Worm (Caenorhabditis elegans) whole organism, early embryonic: ENCODE results near the gene nos-1.

Source experiments
- B0310.2 ChIP-seq: sonication (generic microtip); optimal IDR thresholded peaks from 2 replicates; lab custom pipeline; 2016; ENCODE audit warnings: mild to moderate bottlenecking, missing genetic modification characterization, missing compliant biosample characterization
- F13C5.2 ChIP-seq: sonication (generic microtip); optimal IDR thresholded peaks from 2 replicates; lab custom pipeline; 2017; ENCODE audit warnings: mild to moderate bottlenecking, missing genetic modification characterization, inconsistent platforms, missing compliant biosample characterization
- aly-1 ChIP-seq: sonication (generic microtip); optimal IDR thresholded peaks from 2 replicates; lab custom pipeline; 2016; ENCODE audit warnings: missing genetic modification characterization, missing compliant biosample characterization
- ama-1 ChIP-seq: fragments of 150-350 bp; optimal IDR thresholded peaks from 2 replicates; lab custom pipeline; 2014
- flt-1 ChIP-seq: fragments of 200-800 bp; sonication (Bioruptor generic); IDR thresholded peaks from 2 replicates; pipeline ENCODE4 v1.3.6; 2022; ENCODE audit warnings: missing genetic modification characterization, missing compliant biosample characterization
- hmbx-1 ChIP-seq: sonication (generic microtip); optimal IDR thresholded peaks from 2 replicates; lab custom pipeline; 2016; ENCODE audit warnings: mild to moderate bottlenecking, missing genetic modification characterization, missing compliant biosample characterization
- tbx-11 ChIP-seq: fragments of 200-800 bp; sonication (Bioruptor generic); IDR thresholded peaks from 2 replicates; pipeline ENCODE4 v1.3.6; 2022; ENCODE audit warnings: missing genetic modification characterization, missing compliant biosample characterization

ce11 chrII:10956793-10957192 is 3.8 kb upstream of the nos-1 start, which contains the start of gene R03D7.8:
- no peak for TF ChIP-seq hmbx-1
- no peak for TF ChIP-seq aly-1
- no peak for TF ChIP-seq F13C5.2
- TF ChIP-seq ama-1 = no peak
- no peak for TF ChIP-seq flt-1
- no peak for TF ChIP-seq tbx-11
- no peak for TF ChIP-seq B0310.2 (tag; lab: Kevin White, UChicago)
